Fruit fly (Drosophila melanogaster) whole organism, wandering third instar larva: ENCODE data around the gene Acp1.

ENCODE experiments used
- tai ChIP-seq: sonication (Bioruptor generic); optimal IDR thresholded peaks from 2 replicates; lab custom pipeline; 2016; ENCODE audit warnings: missing biosample characterization, missing genetic modification characterization

Acp1 gene

dm6 chr2L:7690961-7691360 is 50.4 kb downstream of the Acp1 start, which contains the start of gene CG18585:
Gene CG18585 (minus strand): TSS chr2L:7691061.
- TF ChIP-seq tai (GFP tag; lab: Kevin White, UChicago) = no peak
